Worm (Caenorhabditis elegans): ENCODE results near the gene kin-4.

kin-4 gene

DNA sequence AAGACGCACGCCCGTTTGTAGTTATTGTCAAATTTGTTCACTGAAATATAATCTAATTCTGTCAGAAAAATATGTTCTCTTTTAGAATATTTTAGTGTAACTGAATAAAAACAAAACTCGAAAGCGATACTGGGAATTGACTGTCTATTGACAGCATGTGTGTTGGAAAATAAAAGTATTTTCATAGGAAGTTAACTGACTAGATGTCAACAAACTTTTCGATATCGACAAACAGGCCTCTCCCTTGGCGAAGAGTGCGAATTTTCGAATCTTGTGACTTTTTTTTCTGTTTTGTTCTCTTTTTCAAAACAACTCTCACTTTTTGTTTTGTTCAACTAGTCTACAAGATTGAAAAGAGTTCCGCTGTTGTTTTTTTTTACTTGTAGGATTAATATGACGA is 12.7 kb downstream of the kin-4 start:
- TF ChIP-seq blmp-1 (tag; optimal IDR thresholded peaks at IDR 0.05), result peak; percentile 60
- no peak for TF ChIP-seq sox-4 (tag; optimal IDR thresholded peaks at IDR 0.05)

- TF ChIP-seq lin-13 (GFP tag; optimal IDR thresholded peaks at IDR 0.05) (no peak), nhr-71 (tag; optimal IDR thresholded peaks at IDR 0.05) (no peak), hlh-17 (GFP tag; optimal IDR thresholded peaks at IDR 0.05; ENCODE audit: borderline replicate concordance) (no peak), nhr-20 (tag; optimal IDR thresholded peaks at IDR 0.05) (no peak), irx-1 (tag; optimal IDR thresholded peaks at IDR 0.05) (no peak), ets-5 (GFP tag; IDR thresholded peaks at IDR 0.05) (no peak)
Observed at ce11 chrIV:11452928-11453327, 27.4 kb downstream of the kin-4 start.

DNA sequence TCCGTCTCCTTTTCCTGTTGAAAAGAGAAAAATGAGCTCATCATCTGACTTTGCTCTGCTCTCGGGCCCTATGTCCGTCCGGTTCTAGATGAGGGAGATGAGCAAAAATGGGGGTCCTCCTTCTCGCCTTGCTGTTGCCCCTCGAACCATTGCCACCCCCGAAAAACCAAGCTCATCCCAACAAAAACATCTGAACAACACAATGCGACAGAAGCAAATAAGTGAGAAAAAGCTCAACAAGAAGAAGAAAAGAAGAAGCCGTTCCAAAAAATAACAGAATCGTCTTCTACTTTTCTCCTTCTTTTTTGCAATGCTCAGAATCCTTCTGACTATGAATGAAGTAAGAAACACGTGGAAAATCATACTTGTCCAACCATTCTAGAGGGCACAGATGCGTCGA is 30.3 kb downstream of the kin-4 start:
- no peak for TF ChIP-seq sptf-1 (tag; optimal IDR thresholded peaks at IDR 0.05)
- TF ChIP-seq blmp-1 (tag; optimal IDR thresholded peaks at IDR 0.05), result no peak
- TF ChIP-seq lin-14 (GFP tag; optimal IDR thresholded peaks at IDR 0.05), result peak; percentile 45
- TF ChIP-seq ceh-82 (tag; optimal IDR thresholded peaks at IDR 0.05), result peak in 1 of 3 experiments; percentile 14

DNA sequence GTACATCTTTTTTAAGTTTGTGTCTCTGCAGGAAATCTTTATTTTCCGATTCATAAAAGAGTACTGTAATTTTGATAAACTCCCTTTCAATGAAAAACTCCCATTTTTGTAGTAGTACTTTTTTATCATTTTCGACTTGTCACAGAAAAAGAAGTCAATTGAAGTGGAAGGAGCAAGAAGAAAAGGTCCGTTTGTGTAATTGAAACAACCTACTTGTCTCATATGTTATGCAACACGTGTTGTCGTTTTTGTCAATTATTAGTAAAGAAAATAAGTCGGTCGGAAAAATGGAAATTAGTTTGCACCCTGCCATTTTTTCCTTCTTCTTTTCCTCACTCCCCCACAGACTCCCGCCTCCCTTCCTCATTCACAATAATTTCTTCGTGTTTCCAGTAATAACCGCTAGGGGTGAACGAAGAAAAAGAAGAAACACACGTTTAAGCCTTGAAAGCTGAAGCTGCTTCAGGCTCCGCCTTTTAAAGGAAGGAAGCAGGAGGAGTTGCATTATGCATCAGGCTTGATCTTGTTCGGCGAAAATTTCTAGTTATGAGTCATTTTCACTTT is 33.2 kb downstream of the kin-4 start:
- TF ChIP-seq lin-14 (GFP tag; optimal IDR thresholded peaks at IDR 0.05) (peak; percentile 76), lin-15B (tag; optimal IDR thresholded peaks at IDR 0.05) (no peak), pax-3 (tag; optimal IDR thresholded peaks at IDR 0.05) (no peak), nhr-47 (tag; optimal IDR thresholded peaks at IDR 0.05) (peak; percentile 26), ceh-82 (tag; optimal IDR thresholded peaks at IDR 0.05) (no peak), ceh-88 (GFP tag; IDR thresholded peaks at IDR 0.05) (no peak), nhr-28 (tag; optimal IDR thresholded peaks at IDR 0.05) (no peak), hlh-4 (tag; optimal IDR thresholded peaks at IDR 0.05) (no peak), fkh-8 (tag; optimal IDR thresholded peaks at IDR 0.05) (peak; percentile 57), elt-2 (tag; optimal IDR thresholded peaks at IDR 0.05) (no peak), pqm-1 (tag; optimal IDR thresholded peaks at IDR 0.05) (no peak), unc-86 (tag; optimal IDR thresholded peaks at IDR 0.05) (peak; percentile 8), lin-39 (tag; optimal IDR thresholded peaks at IDR 0.05) (no peak), nhr-71 (tag; optimal IDR thresholded peaks at IDR 0.05) (peak; percentile 17), unc-30 (tag; optimal IDR thresholded peaks at IDR 0.05) (no peak), vab-15 (tag; optimal IDR thresholded peaks at IDR 0.05) (no peak), nhr-84 (tag; optimal IDR thresholded peaks at IDR 0.05) (no peak), nhr-77 (tag; optimal IDR thresholded peaks at IDR 0.05) (no peak), alr-1 (tag; optimal IDR thresholded peaks at IDR 0.05; ENCODE audit: borderline replicate concordance) (no peak), fos-1 (tag; optimal IDR thresholded peaks at IDR 0.05) (no peak), nhr-76 (tag; optimal IDR thresholded peaks at IDR 0.05) (no peak), dsc-1 (tag; optimal IDR thresholded peaks at IDR 0.05) (no peak)

ce11 chrIV:11459684-11460083 is 34.1 kb downstream of the kin-4 start, which contains the start of gene npr-3:
npr-3 (plus strand) TSS chrIV:11459984.
- no peak for TF ChIP-seq alr-1 (tag; optimal IDR thresholded peaks at IDR 0.05; ENCODE audit: borderline replicate concordance)
- TF ChIP-seq efl-1 (optimal IDR thresholded peaks at IDR 0.05), result no peak
- peak in 1 of 2 experiments; percentile 25 for TF ChIP-seq efl-1 (GFP tag; optimal IDR thresholded peaks at IDR 0.05 in 1 of 2)

ce11 chrIV:11461335-11461734 is 35.8 kb downstream of the kin-4 start:
- TF ChIP-seq unc-130 (tag; optimal IDR thresholded peaks at IDR 0.05) (no peak), lin-14 (GFP tag; optimal IDR thresholded peaks at IDR 0.05) (peak; percentile 40)
